Worm (Caenorhabditis elegans) whole organism, midembryonic: ENCODE results near the gene VF13D12L.3.

Experiments used
- T22C8.4 ChIP-seq: fragments of 200-800 bp; sonication (Bioruptor generic); IDR thresholded peaks from 2 replicates; pipeline ENCODE4 v1.3.6; 2022; ENCODE audit warnings: missing genetic modification characterization, missing compliant biosample characterization
- flt-1 ChIP-seq: fragments of 200-800 bp; sonication (Bioruptor generic); IDR thresholded peaks from 2 replicates; pipeline ENCODE4 v1.3.6; 2022; ENCODE audit warnings: missing genetic modification characterization, missing compliant biosample characterization
- ref-1 ChIP-seq: fragments of 200-800 bp; sonication (Bioruptor generic); conservative IDR thresholded peaks from 2 replicates; pipeline ENCODE4 v1.3.6; 2022; ENCODE audit warnings: missing genetic modification reagents, missing genetic modification characterization, missing compliant biosample characterization

DNA sequence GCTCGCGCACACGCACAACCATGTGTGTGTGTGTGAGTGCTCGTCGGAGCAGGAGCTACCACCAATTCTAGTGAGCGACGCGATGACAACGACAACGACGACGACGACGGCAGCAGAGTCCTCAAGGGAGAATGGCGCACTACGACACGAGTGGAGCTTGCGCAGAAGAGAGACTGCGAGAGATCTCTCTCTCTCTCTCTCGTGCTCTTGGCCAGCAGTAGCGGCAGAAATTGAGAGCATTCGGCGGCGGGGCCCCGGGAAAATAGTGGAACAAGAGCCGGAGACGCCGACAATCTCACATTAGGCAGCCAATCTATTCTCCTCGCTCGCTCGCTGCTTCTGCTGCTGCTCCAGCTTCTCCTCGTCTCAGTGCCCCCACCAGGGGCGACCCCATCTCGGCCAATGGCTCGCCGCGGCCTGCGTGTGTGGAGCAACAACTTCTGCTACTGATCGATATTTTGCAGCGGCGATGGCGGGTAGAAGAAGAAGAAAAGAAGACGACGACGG is 41.0 kb downstream of the VF13D12L.3 start:
- no peak for TF ChIP-seq ref-1 (GFP tag; lab: Robert Waterston, UW)
- TF ChIP-seq flt-1 (GFP tag; lab: Robert Waterston, UW): peak; percentile 60; the same call in 1 of the 2 replicates
- TF ChIP-seq T22C8.4 (GFP tag; lab: Robert Waterston, UW): peak; percentile 48; the same call in 1 of the 2 replicates
